Worm (Caenorhabditis elegans) whole organism, late embryonic: ENCODE data around the gene F53F8.7.

Experiments
- C38D4.7 ChIP-seq: fragments of 200-800 bp; sonication (Bioruptor generic); optimal IDR thresholded peaks from 2 replicates; lab custom pipeline; 2018; ENCODE audit warnings: mild to moderate bottlenecking, missing genetic modification characterization, moderate library complexity, missing compliant biosample characterization
- F13H6.1 ChIP-seq: sonication (generic microtip); optimal IDR thresholded peaks from 2 replicates; lab custom pipeline; 2016; ENCODE audit warnings: missing genetic modification characterization, missing compliant biosample characterization
- K02D7.2 ChIP-seq: sonication (generic microtip); optimal IDR thresholded peaks from 2 replicates; lab custom pipeline; 2017; ENCODE audit warnings: mild to moderate bottlenecking, missing genetic modification characterization, missing compliant biosample characterization
- ahr-1 ChIP-seq: sonication (generic microtip); optimal IDR thresholded peaks from 2 replicates; lab custom pipeline; 2016; ENCODE audit warnings: missing genetic modification characterization, missing compliant biosample characterization
- ceh-14 ChIP-seq: sonication (generic microtip); optimal IDR thresholded peaks from 2 replicates; lab custom pipeline; 2016; ENCODE audit warnings: missing genotype, missing genetic modification characterization, missing compliant biosample characterization
- ceh-18 ChIP-seq: sonication (generic microtip); optimal IDR thresholded peaks from 2 replicates; lab custom pipeline; 2016; ENCODE audit warnings: missing genetic modification characterization, missing compliant biosample characterization
- ceh-19 ChIP-seq: fragments of 200-800 bp; sonication (Bioruptor generic); optimal IDR thresholded peaks from 2 replicates; lab custom pipeline; 2018; ENCODE audit warnings: mild to moderate bottlenecking, missing genetic modification characterization, missing compliant biosample characterization
- ceh-24 ChIP-seq: sonication (generic microtip); optimal IDR thresholded peaks from 2 replicates; lab custom pipeline; 2016; ENCODE audit warnings: mild to moderate bottlenecking, missing genetic modification characterization, missing compliant biosample characterization
- ceh-48 ChIP-seq: sonication (generic microtip); optimal IDR thresholded peaks from 2 replicates; lab custom pipeline; 2016; ENCODE audit warnings: missing genetic modification characterization, inconsistent platforms, missing compliant biosample characterization
- ceh-6 ChIP-seq: fragments of 200-800 bp; sonication (Bioruptor generic); optimal IDR thresholded peaks from 2 replicates; lab custom pipeline; 2018; ENCODE audit warnings: mild to moderate bottlenecking, missing genetic modification characterization, missing compliant biosample characterization
- dve-1 ChIP-seq: sonication (generic microtip); optimal IDR thresholded peaks from 2 replicates; lab custom pipeline; 2017; ENCODE audit warnings: antibody characterized with exemption, mild to moderate bottlenecking, missing genetic modification characterization, missing compliant biosample characterization
- elt-2 ChIP-seq: sonication (generic microtip); optimal IDR thresholded peaks from 2 replicates; lab custom pipeline; 2016; ENCODE audit warnings: missing genetic modification reagents, missing genetic modification characterization, missing compliant biosample characterization
- eyg-1 ChIP-seq: sonication (generic microtip); optimal IDR thresholded peaks from 2 replicates; lab custom pipeline; 2016; ENCODE audit warnings: missing genotype, missing genetic modification characterization, missing compliant biosample characterization
- fax-1 ChIP-seq: sonication (generic microtip); optimal IDR thresholded peaks from 2 replicates; lab custom pipeline; 2016; ENCODE audit warnings: missing genotype, missing genetic modification characterization, missing compliant biosample characterization
- fkh-6 ChIP-seq: sonication (generic microtip); optimal IDR thresholded peaks from 2 replicates; lab custom pipeline; 2016; ENCODE audit warnings: missing genetic modification characterization, missing compliant biosample characterization
- gmeb-2 ChIP-seq: sonication (generic microtip); optimal IDR thresholded peaks from 2 replicates; lab custom pipeline; 2016; ENCODE audit warnings: missing genetic modification characterization, inconsistent platforms, missing compliant biosample characterization
- hlh-13 ChIP-seq: fragments of 200-800 bp; sonication (Bioruptor generic); optimal IDR thresholded peaks from 2 replicates; lab custom pipeline; 2018; ENCODE audit warnings: mild to moderate bottlenecking, missing genetic modification characterization, missing compliant biosample characterization
- hlh-15 ChIP-seq: sonication (generic microtip); optimal IDR thresholded peaks from 2 replicates; lab custom pipeline; 2016; ENCODE audit warnings: missing genetic modification characterization, missing compliant biosample characterization
- hlh-30 ChIP-seq: sonication (generic microtip); optimal IDR thresholded peaks from 2 replicates; lab custom pipeline; 2017; ENCODE audit warnings: antibody characterized with exemption, missing genetic modification characterization, missing compliant biosample characterization; ENCODE audit not compliant: insufficient read depth
- hlh-6 ChIP-seq: sonication (generic microtip); optimal IDR thresholded peaks from 2 replicates; lab custom pipeline; 2016; ENCODE audit warnings: missing genotype, missing genetic modification characterization, missing compliant biosample characterization
- lim-6 ChIP-seq: sonication (generic microtip); optimal IDR thresholded peaks from 2 replicates; lab custom pipeline; 2016; ENCODE audit warnings: missing genetic modification characterization, missing compliant biosample characterization
- madf-2 ChIP-seq: sonication (generic microtip); optimal IDR thresholded peaks from 2 replicates; lab custom pipeline; 2017; ENCODE audit warnings: missing genetic modification characterization, missing compliant biosample characterization
- mec-3 ChIP-seq: sonication (generic microtip); optimal IDR thresholded peaks from 2 replicates; lab custom pipeline; 2016; ENCODE audit warnings: borderline replicate concordance, missing genetic modification characterization, missing compliant biosample characterization
- nfya-1 ChIP-seq: sonication (generic microtip); optimal IDR thresholded peaks from 2 replicates; lab custom pipeline; 2017; ENCODE audit warnings: missing genetic modification characterization, mild to moderate bottlenecking, missing compliant biosample characterization, antibody characterized with exemption, moderate library complexity
- nhr-11 ChIP-seq: fragments of 150-350 bp; optimal IDR thresholded peaks from 2 replicates; lab custom pipeline; 2014; ENCODE audit warnings: missing biosample characterization, missing genetic modification characterization
- npax-4 ChIP-seq: sonication (generic microtip); optimal IDR thresholded peaks from 2 replicates; lab custom pipeline; 2016; ENCODE audit warnings: missing genetic modification characterization, missing compliant biosample characterization
- odd-2 ChIP-seq: sonication (generic microtip); optimal IDR thresholded peaks from 2 replicates; lab custom pipeline; 2017; ENCODE audit warnings: antibody characterized with exemption, mild to moderate bottlenecking, missing genetic modification characterization, missing compliant biosample characterization
- pag-3 ChIP-seq: sonication (generic microtip); optimal IDR thresholded peaks from 2 replicates; lab custom pipeline; 2016; ENCODE audit warnings: missing compliant biosample characterization, missing genetic modification characterization, borderline replicate concordance
- pha-2 ChIP-seq: sonication (generic microtip); optimal IDR thresholded peaks from 2 replicates; lab custom pipeline; 2017; ENCODE audit warnings: mild to moderate bottlenecking, missing genetic modification characterization, missing compliant biosample characterization
- ref-2 ChIP-seq: sonication (generic microtip); optimal IDR thresholded peaks from 2 replicates; lab custom pipeline; 2016; ENCODE audit warnings: missing genetic modification characterization, missing compliant biosample characterization
- rnt-1 ChIP-seq: sonication (generic microtip); optimal IDR thresholded peaks from 2 replicates; lab custom pipeline; 2016; ENCODE audit warnings: missing genetic modification characterization, missing compliant biosample characterization
- sdc-2 ChIP-seq: sonication (generic microtip); optimal IDR thresholded peaks from 2 replicates; lab custom pipeline; 2016; ENCODE audit warnings: missing genotype, missing genetic modification characterization, missing compliant biosample characterization
- sox-2 ChIP-seq: fragments of 200-800 bp; sonication (Bioruptor generic); IDR thresholded peaks from 2 replicates; pipeline ENCODE4 v1.3.6; 2022; ENCODE audit warnings: missing genetic modification reagents, missing genetic modification characterization, missing compliant biosample characterization
- sox-4 ChIP-seq: sonication (generic microtip); optimal IDR thresholded peaks from 2 replicates; lab custom pipeline; 2017; ENCODE audit warnings: mild to moderate bottlenecking, missing genetic modification characterization, inconsistent platforms, missing compliant biosample characterization
- syd-9 ChIP-seq: sonication (generic microtip); optimal IDR thresholded peaks from 2 replicates; lab custom pipeline; 2016; ENCODE audit warnings: mild to moderate bottlenecking, missing genetic modification characterization, moderate library complexity, missing compliant biosample characterization
- tbx-2 ChIP-seq: sonication (generic microtip); optimal IDR thresholded peaks from 2 replicates; lab custom pipeline; 2016; ENCODE audit warnings: missing genetic modification characterization, missing compliant biosample characterization
- ttx-3 ChIP-seq: sonication (generic microtip); optimal IDR thresholded peaks from 2 replicates; lab custom pipeline; 2016; ENCODE audit warnings: missing genetic modification reagents, missing genetic modification characterization, missing compliant biosample characterization
- unc-42 ChIP-seq: sonication (generic microtip); optimal IDR thresholded peaks from 2 replicates; lab custom pipeline; 2016; ENCODE audit warnings: missing genotype, missing genetic modification characterization, missing compliant biosample characterization
- unc-55 ChIP-seq: sonication (generic microtip); optimal IDR thresholded peaks from 2 replicates; lab custom pipeline; 2017; ENCODE audit warnings: missing biosample characterization, missing genetic modification reagents, missing genetic modification characterization
- unc-86 ChIP-seq: sonication (generic microtip); optimal IDR thresholded peaks from 2 replicates; lab custom pipeline; 2016; ENCODE audit warnings: missing genetic modification characterization, missing compliant biosample characterization
- zip-5 ChIP-seq: sonication (generic microtip); optimal IDR thresholded peaks from 2 replicates; lab custom pipeline; 2016; ENCODE audit warnings: missing genetic modification characterization, missing compliant biosample characterization

The F53F8.7 gene

ce11 chrV:20739387-20739786 lies 41.2 kb upstream of the F53F8.7 start:
- peak; percentile 63 for TF ChIP-seq unc-42 (tag; lab: Kevin White, UChicago)
- no peak for TF ChIP-seq hlh-15 (tag; lab: Kevin White, UChicago)

- no peak for TF ChIP-seq hlh-6
- TF ChIP-seq ceh-6 (GFP tag; lab: Kevin White, UChicago): no peak
- no peak for TF ChIP-seq ceh-19 (GFP tag; lab: Kevin White, UChicago)
Observed at ce11 chrV:20734658-20735057, 36.5 kb upstream of the F53F8.7 start, which contains the start of gene srxa-6. Gene srxa-6, plus strand, starts transcription at chrV:20734958.

ce11 chrV:20731787-20732186 lies 33.6 kb upstream of the F53F8.7 start, which contains the start of gene srxa-1:
Gene srxa-1, plus strand, starts transcription at chrV:20732087.
- no peak for TF ChIP-seq hlh-30 (tag; lab: Kevin White, UChicago)
- no peak for TF ChIP-seq mec-3 (tag; lab: Kevin White, UChicago)
- TF ChIP-seq fkh-6: no peak
- no peak for TF ChIP-seq ceh-19 (GFP tag; lab: Kevin White, UChicago)
- no peak for TF ChIP-seq eyg-1
- TF ChIP-seq ceh-18 (tag; lab: Kevin White, UChicago): no peak
- TF ChIP-seq sox-2: no peak
- no peak for TF ChIP-seq odd-2
- no peak for TF ChIP-seq rnt-1
- no peak for TF ChIP-seq zip-5 (tag; lab: Kevin White, UChicago)

ce11 chrV:20728763-20729350 lies 30.7 kb upstream of the F53F8.7 start, which contains the start of gene ipla-3:
Gene ipla-3, minus strand, starts transcription at chrV:20729272.
- TF ChIP-seq ttx-3 (tag; lab: Kevin White, UChicago): no peak
- peak; percentile 17 for TF ChIP-seq rnt-1
- peak; percentile 79 for TF ChIP-seq sox-2
- peak; percentile 71 for TF ChIP-seq pha-2 (tag; lab: Kevin White, UChicago)
- TF ChIP-seq nfya-1 (tag; lab: Kevin White, UChicago): peak; percentile 7
- TF ChIP-seq tbx-2: peak; percentile 23
- no peak for TF ChIP-seq K02D7.2
- TF ChIP-seq elt-2 (tag; lab: Kevin White, UChicago): peak; percentile 19
- peak; percentile 63 for TF ChIP-seq unc-55 (GFP tag; lab: Kevin White, UChicago)

ce11 chrV:20727458-20727857 lies 29.3 kb upstream of the F53F8.7 start:
- TF ChIP-seq lim-6 (tag; lab: Kevin White, UChicago): no peak
- no peak for TF ChIP-seq hlh-15 (tag; lab: Kevin White, UChicago)
- TF ChIP-seq C38D4.7 (GFP tag; lab: Kevin White, UChicago): no peak
- TF ChIP-seq ceh-48: no peak
- no peak for TF ChIP-seq npax-4 (tag; lab: Kevin White, UChicago)
- TF ChIP-seq dve-1: no peak
- TF ChIP-seq hlh-30 (tag; lab: Kevin White, UChicago): no peak
- no peak for TF ChIP-seq ref-2 (tag; lab: Kevin White, UChicago)
- TF ChIP-seq fax-1 (tag; lab: Kevin White, UChicago): no peak
- no peak for TF ChIP-seq ahr-1
- no peak for TF ChIP-seq nhr-11 (tag; lab: Kevin White, UChicago)
- no peak for TF ChIP-seq K02D7.2
- TF ChIP-seq odd-2: no peak
- no peak for TF ChIP-seq ceh-24 (tag; lab: Kevin White, UChicago)
- no peak for TF ChIP-seq syd-9 (tag; lab: Kevin White, UChicago)
- TF ChIP-seq ceh-19 (GFP tag; lab: Kevin White, UChicago): no peak

ce11 chrV:20722447-20722846 lies 24.3 kb upstream of the F53F8.7 start:
- TF ChIP-seq sdc-2 (tag; lab: Kevin White, UChicago) (no peak), madf-2 (no peak), ceh-14 (tag; lab: Kevin White, UChicago) (no peak), ceh-24 (tag; lab: Kevin White, UChicago) (no peak), hlh-13 (GFP tag; lab: Kevin White, UChicago) (no peak), F13H6.1 (tag; lab: Kevin White, UChicago) (no peak), gmeb-2 (no peak), hlh-6 (no peak), pag-3 (tag; lab: Kevin White, UChicago) (no peak), unc-86 (tag; lab: Kevin White, UChicago) (no peak), sox-4 (tag; lab: Kevin White, UChicago) (no peak)
